Fruit fly (Drosophila melanogaster) Kc167 (cell line): ENCODE data around the gene CG34409.

Experiments
- h ChIP-seq: fragments of >200 bp; optimal IDR thresholded peaks from 3 replicates; lab custom pipeline; 2018; ENCODE audit warnings: missing external identifiers
- insv ChIP-seq: fragments of >200 bp; optimal IDR thresholded peaks from 3 replicates; lab custom pipeline; 2018; ENCODE audit warnings: missing external identifiers
- psq ChIP-seq: fragments of >200 bp; optimal IDR thresholded peaks from 2 replicates; lab custom pipeline; 2017; ENCODE audit warnings: missing external identifiers

DNA sequence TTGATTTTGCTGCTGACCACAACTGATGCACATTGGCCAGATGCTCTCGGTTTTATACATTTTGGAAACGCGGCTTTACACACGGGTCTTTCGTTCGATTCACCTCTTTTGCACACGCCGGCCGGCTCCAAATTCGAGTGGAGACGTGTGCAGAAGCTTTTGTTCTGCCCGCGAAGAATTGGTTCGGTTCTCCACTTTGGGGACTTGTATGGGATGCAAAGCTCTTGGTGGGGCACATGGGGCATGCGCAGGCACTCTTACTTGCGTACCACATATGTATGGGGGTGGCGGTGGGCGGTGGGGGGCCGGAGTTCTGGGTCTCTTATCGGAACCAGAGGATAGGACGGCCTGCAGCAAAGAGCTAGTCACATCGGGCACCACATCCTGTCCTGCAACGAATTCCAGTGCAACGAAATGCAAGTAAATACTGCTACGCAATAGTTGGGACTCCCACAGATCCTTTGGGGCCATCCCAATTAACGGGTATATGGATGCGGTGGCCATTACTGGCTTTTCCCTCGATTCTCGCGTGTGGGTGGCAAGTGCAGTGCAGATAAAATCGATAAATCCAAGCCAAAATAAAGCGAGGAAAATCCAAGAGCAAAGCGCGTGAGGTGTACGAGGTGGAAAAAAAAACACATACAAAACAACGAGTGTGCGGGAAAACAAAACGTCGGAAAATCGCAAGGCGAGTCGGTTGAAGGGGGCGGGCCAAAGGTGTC is 38.3 kb upstream of the CG34409 start, which contains the start of the genes MtnA and CG8500:
- no peak for TF ChIP-seq insv (lab: Kevin White, UChicago)
- TF ChIP-seq h (lab: Kevin White, UChicago): no peak
- no peak for TF ChIP-seq psq (lab: Kevin White, UChicago)
